Worm (Caenorhabditis elegans) whole organism, L1 larva: ENCODE results near the gene T07A5.7.
"Not testable (repeated sequence)": the region's sequence is repeated elsewhere in the genome, so short reads cannot be mapped to it uniquely, and the experiment has no call there.

Experiments
- ama-1 ChIP-seq: fragments of 150-350 bp; optimal IDR thresholded peaks from 2 replicates; lab custom pipeline; 2014
- ces-1 ChIP-seq: fragments of 150-350 bp; optimal IDR thresholded peaks from 2 replicates; lab custom pipeline; 2014; ENCODE audit warnings: missing biosample characterization, missing genetic modification reagents, missing genetic modification characterization
- dpl-1 ChIP-seq, 3 experiments: fragments of 150-350 bp in 2 of 3; sonication (generic microtip) in 1 of 3; optimal IDR thresholded peaks; 2 replicates each; lab custom pipeline; 2014 to 2017; ENCODE audit warnings: missing biosample characterization in 3 of 3, missing genetic modification characterization in 3 of 3, missing genetic modification reagents in 3 of 3
- elt-2 ChIP-seq: sonication (generic microtip); optimal IDR thresholded peaks from 2 replicates; lab custom pipeline; 2016; ENCODE audit warnings: missing genetic modification characterization, mild to moderate bottlenecking, inconsistent platforms, missing compliant biosample characterization, missing genetic modification reagents
- lin-13 ChIP-seq: fragments of 150-350 bp; optimal IDR thresholded peaks from 2 replicates; lab custom pipeline; 2014; ENCODE audit warnings: missing biosample characterization, missing genetic modification reagents, missing genetic modification characterization
- lin-35 ChIP-seq, 2 experiments: fragments of 150-350 bp; optimal IDR thresholded peaks; 2 replicates each; lab custom pipeline; 2014; ENCODE audit warnings: missing biosample characterization in 2 of 2, missing genetic modification characterization in 2 of 2, missing genetic modification reagents in 2 of 2
- nhr-11 ChIP-seq: fragments of 150-350 bp; optimal IDR thresholded peaks from 2 replicates; lab custom pipeline; 2014; ENCODE audit warnings: missing biosample characterization, missing genetic modification characterization
- nhr-12 ChIP-seq: sonication (generic microtip); optimal IDR thresholded peaks from 2 replicates; lab custom pipeline; 2017; ENCODE audit warnings: missing biosample characterization, missing genetic modification characterization
- pqm-1 ChIP-seq: sonication (generic microtip); optimal IDR thresholded peaks from 3 replicates; lab custom pipeline; 2017; ENCODE audit warnings: missing biosample characterization, missing genetic modification characterization
- snpc-4 ChIP-seq: fragments of 150-350 bp; optimal IDR thresholded peaks from 2 replicates; lab custom pipeline; 2014; ENCODE audit warnings: missing biosample characterization, missing genetic modification characterization
- snu-23 ChIP-seq: sonication (generic microtip); optimal IDR thresholded peaks from 2 replicates; lab custom pipeline; 2016; ENCODE audit warnings: missing genetic modification characterization, missing compliant biosample characterization

- not testable (repeated sequence) for TF ChIP-seq nhr-12 (tag; lab: Kevin White, UChicago); snu-23 (GFP tag; lab: Kevin White, UChicago); ces-1 (GFP tag; lab: Kevin White, UChicago); snpc-4 (tag; lab: Kevin White, UChicago); dpl-1 (GFP tag; optimal IDR thresholded peaks at IDR 0.05; lab: Kevin White, UChicago); pqm-1 (tag; lab: Kevin White, UChicago); lin-35 (GFP tag; optimal IDR thresholded peaks at IDR 0.05; lab: Kevin White, UChicago); elt-2 (tag; lab: Kevin White, UChicago); ama-1 (lab: Kevin White, UChicago); lin-13; nhr-11 (tag; lab: Kevin White, UChicago)
Measured at ce11 chrIII:10320228-10320705, 9.4 kb upstream of the T07A5.7 start.
